Worm (Caenorhabditis elegans) whole organism, L4 larva: ENCODE results near the gene twk-20.

Experiments used
- Y105C5A.15 ChIP-seq: fragments of 200-800 bp; sonication (Bioruptor generic); IDR thresholded peaks from 2 replicates; pipeline ENCODE4 v1.3.6; 2022; ENCODE audit warnings: missing genetic modification characterization, missing compliant biosample characterization
- Y48G9A.11 ChIP-seq: fragments of 200-800 bp; sonication (Bioruptor generic); IDR thresholded peaks from 2 replicates; pipeline ENCODE4 v1.3.6; 2022; ENCODE audit warnings: missing genetic modification reagents, missing genetic modification characterization, missing compliant biosample characterization
- ama-1 ChIP-seq: fragments of 150-350 bp; optimal IDR thresholded peaks from 2 replicates; lab custom pipeline; 2014; ENCODE audit warnings: inconsistent platforms, mixed read lengths
- ceh-44 ChIP-seq: fragments of 200-800 bp; sonication (Bioruptor generic); IDR thresholded peaks from 2 replicates; pipeline ENCODE4 v1.3.6; 2022; ENCODE audit warnings: missing genetic modification reagents, missing genetic modification characterization, missing compliant biosample characterization
- ces-1 ChIP-seq: fragments of 150-350 bp; sonication (generic microtip); optimal IDR thresholded peaks from 4 replicates; lab custom pipeline; 2014; ENCODE audit warnings: missing biosample characterization, missing genetic modification reagents, missing genetic modification characterization
- fkh-10 ChIP-seq: fragments of 150-350 bp; optimal IDR thresholded peaks from 2 replicates; lab custom pipeline; 2014; ENCODE audit warnings: missing biosample characterization, missing genetic modification reagents, missing genetic modification characterization
- lin-13 ChIP-seq: fragments of 150-350 bp; optimal IDR thresholded peaks from 2 replicates; lab custom pipeline; 2014; ENCODE audit warnings: missing biosample characterization, missing genetic modification reagents, missing genetic modification characterization
- lsy-2 ChIP-seq, 2 experiments: fragments of 150-350 bp in 1 of 2; sonication (generic microtip) in 1 of 2; optimal IDR thresholded peaks; 2 replicates each; lab custom pipeline; 2014 to 2017; ENCODE audit warnings: missing biosample characterization in 2 of 2, missing genetic modification characterization in 2 of 2
- pqm-1 ChIP-seq: sonication (generic microtip); optimal IDR thresholded peaks from 2 replicates; lab custom pipeline; 2017; ENCODE audit warnings: missing biosample characterization, missing genetic modification characterization
- set-16 ChIP-seq: fragments of 200-800 bp; sonication (Bioruptor generic); IDR thresholded peaks from 2 replicates; pipeline ENCODE4 v1.3.6; 2022; ENCODE audit warnings: missing genetic modification reagents, missing genetic modification characterization, missing compliant biosample characterization
- zag-1 ChIP-seq: fragments of 150-350 bp; optimal IDR thresholded peaks from 2 replicates; lab custom pipeline; 2014; ENCODE audit warnings: missing biosample characterization, missing genetic modification characterization

- TF ChIP-seq lsy-2 (tag; optimal IDR thresholded peaks at IDR 0.05; lab: Kevin White, UChicago), result no peak
- TF ChIP-seq lin-13, result no peak
- no peak for TF ChIP-seq fkh-10
- TF ChIP-seq ces-1, result no peak
- no peak for TF ChIP-seq pqm-1 (tag; lab: Kevin White, UChicago)
- no peak for TF ChIP-seq zag-1 (tag; lab: Kevin White, UChicago)
- TF ChIP-seq set-16 (GFP tag; lab: Robert Waterston, UW), result no peak
- TF ChIP-seq Y105C5A.15 (GFP tag; lab: Robert Waterston, UW), result no peak
- no peak for TF ChIP-seq ceh-44 (GFP tag; lab: Robert Waterston, UW)
- TF ChIP-seq ama-1 (lab: Kevin White, UChicago), result no peak
- no peak for TF ChIP-seq Y48G9A.11
These were observed 29.1 kb downstream of the twk-20 start, which contains the start of gene C04A11.2 for ce11 chrX:13668728-13669127.
